Fruit fly (Drosophila melanogaster) whole organism, embryonic: ENCODE measurements around the gene Spc105R.
A peak's percentile ranks its signal among the peaks of the same experiment; 100 is the strongest.

Experiments used
- Awh ChIP-seq: fragments of 200-800 bp; sonication (Bioruptor generic); IDR thresholded peaks from 2 replicates; pipeline ENCODE4, ENCODE4 v1.3.6; 2022; ENCODE audit warnings: missing biosample characterization, missing genetic modification characterization
- CG10462 ChIP-seq: fragments of 200-800 bp; sonication (Bioruptor generic); optimal IDR thresholded peaks from 2 replicates; lab custom pipeline; 2016; ENCODE audit warnings: missing biosample characterization, missing genetic modification characterization
- CG10979 ChIP-seq: fragments of 200-800 bp; sonication (Bioruptor generic); optimal IDR thresholded peaks from 2 replicates; lab custom pipeline; 2018; ENCODE audit warnings: missing biosample characterization, mild to moderate bottlenecking, missing genetic modification characterization, moderate library complexity
- CG11093 ChIP-seq: fragments of 200-800 bp; sonication (Bioruptor generic); IDR thresholded peaks from 3 replicates; pipeline ENCODE4 v1.3.6; 2022; ENCODE audit warnings: missing biosample characterization, missing genetic modification characterization
- CG15696 ChIP-seq: fragments of 200-800 bp; sonication (Bioruptor generic); optimal IDR thresholded peaks from 2 replicates; lab custom pipeline; 2019; ENCODE audit warnings: missing biosample characterization, mild to moderate bottlenecking, missing genetic modification characterization, moderate library complexity
- CG18262 ChIP-seq: fragments of 200-800 bp; optimal IDR thresholded peaks from 3 replicates; lab custom pipeline; 2019; ENCODE audit warnings: missing biosample characterization, mild to moderate bottlenecking, missing genetic modification characterization, moderate library complexity
- CG1832 ChIP-seq: fragments of 200-800 bp; sonication (Bioruptor generic); optimal IDR thresholded peaks from 2 replicates; lab custom pipeline; 2017; ENCODE audit warnings: missing biosample characterization, mild to moderate bottlenecking, missing genetic modification characterization, inconsistent platforms
- CG2199 ChIP-seq: fragments of 200-800 bp; sonication (Bioruptor generic); IDR thresholded peaks from 3 replicates; pipeline ENCODE4 v1.3.6; 2022; ENCODE audit warnings: missing biosample characterization, missing genetic modification characterization
- CG31388 ChIP-seq: fragments of 200-800 bp; sonication (Bioruptor generic); optimal IDR thresholded peaks from 2 replicates; lab custom pipeline; 2016; ENCODE audit warnings: missing biosample characterization, missing genetic modification characterization
- CG3281 ChIP-seq: fragments of 200-800 bp; sonication (Bioruptor generic); optimal IDR thresholded peaks from 3 replicates; lab custom pipeline; 2017; ENCODE audit warnings: missing biosample characterization, mild to moderate bottlenecking, missing genetic modification characterization
- CG34422 ChIP-seq: fragments of 200-800 bp; sonication (Bioruptor generic); IDR thresholded peaks from 3 replicates; pipeline ENCODE4 v1.3.6; 2022; ENCODE audit warnings: missing biosample characterization, missing genetic modification characterization
- CG4707 ChIP-seq: fragments of 200-800 bp; sonication (Bioruptor generic); optimal IDR thresholded peaks from 2 replicates; lab custom pipeline; 2018; ENCODE audit warnings: missing biosample characterization, mild to moderate bottlenecking, missing genetic modification characterization, moderate library complexity
- CG9215 ChIP-seq: fragments of 200-800 bp; sonication (Bioruptor generic); IDR thresholded peaks from 2 replicates; pipeline ENCODE4 v1.3.6; 2022; ENCODE audit warnings: missing biosample characterization, missing genetic modification characterization
- H15 ChIP-seq: fragments of 200-800 bp; sonication (Bioruptor generic); IDR thresholded peaks from 3 replicates; pipeline ENCODE4 v1.3.6; 2022; ENCODE audit warnings: missing biosample characterization, missing genetic modification characterization
- HLH3B ChIP-seq: fragments of 200-800 bp; sonication (Bioruptor generic); IDR thresholded peaks from 2 replicates; pipeline ENCODE4 v1.3.6; 2022; ENCODE audit warnings: missing biosample characterization, missing genetic modification characterization
- HLH54F ChIP-seq: fragments of 200-800 bp; sonication (Bioruptor generic); optimal IDR thresholded peaks from 3 replicates; lab custom pipeline; 2016; ENCODE audit warnings: missing biosample characterization, missing genetic modification characterization
- Hr51 ChIP-seq, 2 experiments: fragments of 200-800 bp; sonication (Bioruptor generic); optimal IDR thresholded peaks; 2 replicates in 1 of 2; 3 replicates in 1 of 2; lab custom pipeline; 2016 to 2018; ENCODE audit warnings: missing biosample characterization in 2 of 2, missing genetic modification characterization in 2 of 2, mild to moderate bottlenecking in 1 of 2, moderate library complexity in 1 of 2
- Hr78 ChIP-seq, 2 experiments: fragments of 200-800 bp in 1 of 2; fragments of >200 bp in 1 of 2; sonication (Bioruptor generic) in 1 of 2; optimal IDR thresholded peaks; 2 replicates each; lab custom pipeline; 2017 to 2019; ENCODE audit warnings: missing biosample characterization in 2 of 2, missing genetic modification characterization in 2 of 2, mild to moderate bottlenecking in 1 of 2, moderate library complexity in 1 of 2
- Lim3 ChIP-seq: fragments of 200-800 bp; sonication (Bioruptor generic); IDR thresholded peaks from 2 replicates; pipeline ENCODE4 v1.3.6; 2022; ENCODE audit warnings: missing biosample characterization, missing genetic modification characterization
- Max ChIP-seq: fragments of 200-800 bp; sonication (Bioruptor generic); optimal IDR thresholded peaks from 2 replicates; lab custom pipeline; 2016; ENCODE audit warnings: missing biosample characterization, mild to moderate bottlenecking, missing genetic modification characterization
- Med ChIP-seq: fragments of 200-800 bp; sonication (Bioruptor generic); peaks from one replicate; lab custom pipeline; 2016; ENCODE audit warnings: missing biosample characterization, missing genetic modification characterization, mild to moderate bottlenecking, inconsistent platforms, moderate library complexity
- Sin3A ChIP-seq: fragments of >200 bp; optimal IDR thresholded peaks from 2 replicates; lab custom pipeline; 2018
- al ChIP-seq: fragments of 200-800 bp; sonication (Bioruptor generic); IDR thresholded peaks from 2 replicates; pipeline ENCODE4 v1.3.6; 2022; ENCODE audit warnings: missing biosample characterization, missing genetic modification characterization
- cas ChIP-seq: fragments of 200-800 bp; sonication (Bioruptor generic); IDR thresholded peaks from 2 replicates; pipeline ENCODE4 v1.3.6; 2022; ENCODE audit warnings: missing biosample characterization, missing genetic modification characterization
- cg ChIP-seq: fragments of 200-800 bp; sonication (Bioruptor generic); optimal IDR thresholded peaks from 3 replicates; lab custom pipeline; 2019; ENCODE audit warnings: missing biosample characterization, mild to moderate bottlenecking, missing genetic modification characterization, moderate library complexity
- chn ChIP-seq: fragments of 200-800 bp; sonication (Bioruptor generic); optimal IDR thresholded peaks from 2 replicates; lab custom pipeline; 2016; ENCODE audit warnings: missing biosample characterization, missing genetic modification characterization
- crol ChIP-seq: fragments of 200-800 bp; sonication (Bioruptor generic); IDR thresholded peaks from 2 replicates; pipeline ENCODE4 v1.3.6; 2022; ENCODE audit warnings: missing biosample characterization, missing genetic modification characterization
- dan ChIP-seq: fragments of 200-800 bp; sonication (Bioruptor generic); IDR thresholded peaks from 2 replicates; pipeline ENCODE4 v1.3.6; 2022; ENCODE audit warnings: missing biosample characterization, missing genetic modification characterization
- en ChIP-seq: fragments of 200-800 bp; sonication (Bioruptor generic); optimal IDR thresholded peaks from 2 replicates; lab custom pipeline; 2016; ENCODE audit warnings: missing biosample characterization, missing genetic modification characterization
- gt ChIP-seq: fragments of 200-800 bp; sonication (Bioruptor generic); IDR thresholded peaks from 2 replicates; pipeline ENCODE4 v1.3.6; 2022; ENCODE audit warnings: missing biosample characterization, missing genetic modification characterization
- her ChIP-seq: fragments of 200-800 bp; sonication (Bioruptor generic); optimal IDR thresholded peaks from 2 replicates; lab custom pipeline; 2016; ENCODE audit warnings: missing biosample characterization, missing genetic modification characterization
- ken ChIP-seq: fragments of 200-800 bp; sonication (Bioruptor generic); IDR thresholded peaks from 3 replicates; pipeline ENCODE4 v1.3.6; 2022; ENCODE audit warnings: missing biosample characterization, missing genetic modification characterization
- lab ChIP-seq: fragments of 200-800 bp; sonication (Bioruptor generic); optimal IDR thresholded peaks from 3 replicates; lab custom pipeline; 2017; ENCODE audit warnings: missing biosample characterization, missing genetic modification characterization, mild to moderate bottlenecking, moderate library complexity, missing genetic modification reagents
- luna ChIP-seq: fragments of 200-800 bp; sonication (Bioruptor generic); optimal IDR thresholded peaks from 2 replicates; lab custom pipeline; 2016; ENCODE audit warnings: missing biosample characterization, missing genetic modification characterization
- nerfin-1 ChIP-seq: fragments of 200-800 bp; sonication (Bioruptor generic); optimal IDR thresholded peaks from 3 replicates; lab custom pipeline; 2019; ENCODE audit warnings: missing biosample characterization, mild to moderate bottlenecking, missing genetic modification characterization, moderate library complexity
- nom ChIP-seq: fragments of 200-800 bp; sonication (Bioruptor generic); optimal IDR thresholded peaks from 2 replicates; lab custom pipeline; 2017; ENCODE audit warnings: missing biosample characterization, missing genetic modification characterization, mild to moderate bottlenecking, moderate library complexity, missing genetic modification reagents
- odd ChIP-seq: fragments of 200-800 bp; sonication (Bioruptor generic); optimal IDR thresholded peaks from 2 replicates; lab custom pipeline; 2017; ENCODE audit warnings: missing biosample characterization, mild to moderate bottlenecking, missing genetic modification characterization
- org-1 ChIP-seq: fragments of 200-800 bp; sonication (Bioruptor generic); optimal IDR thresholded peaks from 2 replicates; lab custom pipeline; 2017; ENCODE audit warnings: missing biosample characterization, missing genetic modification characterization
- p53 ChIP-seq: fragments of 200-800 bp; sonication (Bioruptor generic); optimal IDR thresholded peaks from 2 replicates; lab custom pipeline; 2016; ENCODE audit warnings: missing biosample characterization, missing genetic modification characterization
- pho ChIP-seq: fragments of 200-800 bp; sonication (Bioruptor generic); optimal IDR thresholded peaks from 2 replicates; lab custom pipeline; 2016; ENCODE audit warnings: missing biosample characterization, missing genetic modification characterization
- repo ChIP-seq: fragments of 200-800 bp; sonication (Bioruptor generic); optimal IDR thresholded peaks from 2 replicates; lab custom pipeline; 2016; ENCODE audit warnings: missing biosample characterization, missing genetic modification characterization
- ro ChIP-seq: fragments of 200-800 bp; sonication (Bioruptor generic); IDR thresholded peaks from 2 replicates; pipeline ENCODE4 v1.3.6; 2022; ENCODE audit warnings: missing biosample characterization, missing genetic modification characterization
- row ChIP-seq: fragments of 200-800 bp; sonication (Bioruptor generic); IDR thresholded peaks from 3 replicates; pipeline ENCODE4 v1.3.6; 2022; ENCODE audit warnings: missing biosample characterization, missing genetic modification characterization
- sc ChIP-seq, 3 experiments: fragments of >200 bp in 2 of 3; fragments of 200-800 bp in 1 of 3; sonication (Bioruptor generic) in 1 of 3; optimal IDR thresholded peaks; 2 replicates in 2 of 3; 3 replicates in 1 of 3; lab custom pipeline; 2017; ENCODE audit warnings: mild to moderate bottlenecking in 1 of 3, missing biosample characterization in 1 of 3, missing genetic modification characterization in 1 of 3, missing genetic modification reagents in 1 of 3
- sima ChIP-seq: fragments of 200-800 bp; sonication (Bioruptor generic); optimal IDR thresholded peaks from 2 replicates; lab custom pipeline; 2016; ENCODE audit warnings: missing biosample characterization, missing genetic modification characterization
- so ChIP-seq: fragments of 200-800 bp; sonication (Bioruptor generic); IDR thresholded peaks from 3 replicates; pipeline ENCODE4 v1.3.6; 2022; ENCODE audit warnings: missing biosample characterization, missing genetic modification characterization
- sqz ChIP-seq: fragments of 200-800 bp; sonication (Bioruptor generic); optimal IDR thresholded peaks from 3 replicates; lab custom pipeline; 2018; ENCODE audit warnings: missing biosample characterization, mild to moderate bottlenecking, missing genetic modification characterization
- tio ChIP-seq: fragments of 200-800 bp; sonication (Bioruptor generic); optimal IDR thresholded peaks from 2 replicates; lab custom pipeline; 2017; ENCODE audit warnings: missing biosample characterization, missing genetic modification characterization, inconsistent platforms
- twi ChIP-seq: fragments of 200-800 bp; optimal IDR thresholded peaks from 2 replicates; lab custom pipeline; 2019; ENCODE audit warnings: missing biosample characterization, mild to moderate bottlenecking, missing genetic modification characterization, moderate library complexity
- wor ChIP-seq: fragments of 200-800 bp; sonication (Bioruptor generic); IDR thresholded peaks from 2 replicates; pipeline ENCODE4 v1.3.6; 2022; ENCODE audit warnings: missing biosample characterization, missing genetic modification characterization
- zfh2 ChIP-seq: fragments of 200-800 bp; sonication (Bioruptor generic); optimal IDR thresholded peaks from 2 replicates; lab custom pipeline; 2016; ENCODE audit warnings: missing biosample characterization, missing genetic modification characterization

Gene Spc105R

DNA sequence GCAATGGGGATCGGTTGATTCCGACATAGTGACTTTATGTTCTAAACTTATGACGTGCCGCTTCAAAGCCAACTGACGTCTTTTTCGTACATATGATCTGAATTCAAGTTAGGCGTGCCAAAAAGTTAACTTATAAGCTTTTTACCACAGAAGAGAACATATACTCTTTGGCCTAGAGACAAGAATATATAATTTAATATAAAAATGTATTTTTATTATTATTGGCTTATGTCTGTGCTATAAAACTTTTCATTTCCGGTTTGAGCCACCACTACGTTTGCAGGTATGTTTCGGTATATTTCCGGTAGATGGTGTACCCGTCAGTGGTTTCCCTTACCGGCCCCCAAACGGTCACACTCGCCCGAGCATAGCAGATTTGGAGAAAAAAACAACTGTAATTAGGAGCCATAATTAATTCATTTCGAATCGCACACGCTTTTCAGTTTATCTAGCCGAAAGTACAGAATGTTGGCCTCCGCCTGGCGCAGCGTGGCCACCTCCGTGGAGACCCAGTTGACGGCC lies 1.8 kb upstream of the Spc105R start, which contains the start of the genes CG3698 and tzn (continued):
- TF ChIP-seq chn (GFP tag; lab: Kevin White, UChicago) (peak; percentile 87), so (GFP tag; lab: Robert Waterston, UW) (peak; percentile 89; the same call in 2 of the 3 replicates), lab (GFP tag; lab: Kevin White, UChicago) (peak; percentile 98), Awh (GFP tag; lab: Robert Waterston, UW) (peak; percentile 92), gt (GFP tag; lab: Robert Waterston, UW) (peak; percentile 89), sc (optimal IDR thresholded peaks at IDR 0.05; lab: Kevin White, UChicago) (no peak), sc (GFP tag; optimal IDR thresholded peaks at IDR 0.05; lab: Kevin White, UChicago) (peak; percentile 95), CG4707 (GFP tag; lab: Kevin White, UChicago) (peak; percentile 88), CG11093 (GFP tag; lab: Robert Waterston, UW) (no peak; the same call in 2 of the 3 replicates), CG34422 (GFP tag; lab: Robert Waterston, UW) (peak; percentile 95), HLH54F (GFP tag; lab: Kevin White, UChicago) (peak; percentile 81), CG18262 (tag; lab: Kevin White, UChicago) (peak; percentile 84), CG10979 (peak; percentile 87), her (GFP tag; lab: Kevin White, UChicago) (peak; percentile 79), en (GFP tag; lab: Kevin White, UChicago) (peak; percentile 85), CG3281 (GFP tag; lab: Kevin White, UChicago) (peak; percentile 95), luna (GFP tag; lab: Kevin White, UChicago) (peak; percentile 43), Hr78 (GFP tag; optimal IDR thresholded peaks at IDR 0.05; lab: Kevin White, UChicago) (no peak), wor (GFP tag; lab: Robert Waterston, UW) (peak; percentile 75), Med (GFP tag; lab: Kevin White, UChicago) (peak; percentile 99), repo (GFP tag; lab: Kevin White, UChicago) (peak; percentile 84), Lim3 (GFP tag; lab: Robert Waterston, UW) (peak; percentile 74), zfh2 (GFP tag; lab: Kevin White, UChicago) (peak; percentile 83), CG31388 (peak; percentile 77), cg (GFP tag; lab: Kevin White, UChicago) (no peak), sqz (GFP tag; lab: Kevin White, UChicago) (no peak), dan (GFP tag; lab: Robert Waterston, UW) (no peak), tio (GFP tag; lab: Kevin White, UChicago) (peak; percentile 87), CG15696 (peak; percentile 72), crol (peak; percentile 54), pho (GFP tag; lab: Kevin White, UChicago) (peak; percentile 77), cas (GFP tag; lab: Robert Waterston, UW) (peak; percentile 71), ken (GFP tag; lab: Robert Waterston, UW) (peak; percentile 95), p53 (GFP tag; lab: Kevin White, UChicago) (peak; percentile 82), ro (peak; percentile 75), row (GFP tag; lab: Robert Waterston, UW) (peak; percentile 73), Hr51 (GFP tag; optimal IDR thresholded peaks at IDR 0.05; lab: Kevin White, UChicago) (peak in 1 of 2 experiments; percentile 86), org-1 (GFP tag; lab: Kevin White, UChicago) (peak; percentile 90), CG1832 (GFP tag; lab: Kevin White, UChicago) (no peak), HLH3B (peak; percentile 92), al (GFP tag; lab: Robert Waterston, UW) (peak; percentile 87), Sin3A (lab: Kevin White, UChicago) (no peak), CG10462 (GFP tag; lab: Kevin White, UChicago) (peak; percentile 82), H15 (GFP tag; lab: Robert Waterston, UW) (peak; percentile 94), CG9215 (GFP tag; lab: Robert Waterston, UW) (peak; percentile 80), twi (tag; lab: Kevin White, UChicago) (peak; percentile 84), nerfin-1 (peak; percentile 85), sima (GFP tag; lab: Kevin White, UChicago) (peak; percentile 76), odd (GFP tag; lab: Kevin White, UChicago) (no peak), Max (GFP tag; lab: Kevin White, UChicago) (peak; percentile 86), nom (no peak), CG2199 (GFP tag; lab: Robert Waterston, UW) (peak; percentile 97)
